Fruit fly (Drosophila melanogaster) whole organism, embryonic: ENCODE results near the gene Bx42.

Experiments
- Abd-B ChIP-seq: fragments of 200-800 bp; sonication (Bioruptor generic); optimal IDR thresholded peaks from 2 replicates; lab custom pipeline; 2018; ENCODE audit warnings: missing biosample characterization, mild to moderate bottlenecking, missing genetic modification characterization, moderate library complexity
- Aef1 ChIP-seq: fragments of 200-800 bp; sonication (Bioruptor generic); IDR thresholded peaks from 3 replicates; pipeline ENCODE4 v1.3.6; 2022; ENCODE audit warnings: missing biosample characterization, missing genetic modification characterization
- Antp ChIP-seq: fragments of 200-800 bp; sonication (Bioruptor generic); optimal IDR thresholded peaks from 3 replicates; lab custom pipeline; 2016; ENCODE audit warnings: missing biosample characterization, missing genetic modification characterization
- CG10565 ChIP-seq: fragments of 200-800 bp; sonication (Bioruptor generic); optimal IDR thresholded peaks from 3 replicates; lab custom pipeline; 2016; ENCODE audit warnings: missing biosample characterization, mild to moderate bottlenecking, missing genetic modification characterization
- CG11247 ChIP-seq: fragments of 200-800 bp; sonication (Bioruptor generic); IDR thresholded peaks from 2 replicates; pipeline ENCODE4 v1.3.6; 2022; ENCODE audit warnings: missing biosample characterization, missing genetic modification characterization
- CG11695 ChIP-seq: fragments of 200-800 bp; sonication (Bioruptor generic); IDR thresholded peaks from 3 replicates; pipeline ENCODE4 v1.3.6; 2022; ENCODE audit warnings: missing biosample characterization, missing genetic modification characterization
- CG1233 ChIP-seq: fragments of 200-800 bp; sonication (Bioruptor generic); optimal IDR thresholded peaks from 4 replicates; lab custom pipeline; 2018; ENCODE audit warnings: missing biosample characterization, mild to moderate bottlenecking, missing genetic modification characterization
- CG12391 ChIP-seq: fragments of 200-800 bp; sonication (Bioruptor generic); optimal IDR thresholded peaks from 3 replicates; lab custom pipeline; 2018; ENCODE audit warnings: missing biosample characterization, mild to moderate bottlenecking, missing genetic modification characterization, moderate library complexity
- CG13123 ChIP-seq: fragments of 200-800 bp; sonication (Bioruptor generic); optimal IDR thresholded peaks from 2 replicates; lab custom pipeline; 2016; ENCODE audit warnings: missing biosample characterization, missing genetic modification characterization
- CG17361 ChIP-seq: fragments of 200-800 bp; sonication (Bioruptor generic); IDR thresholded peaks from 3 replicates; pipeline ENCODE4 v1.3.6; 2022; ENCODE audit warnings: missing biosample characterization, missing genetic modification characterization
- CG18011 ChIP-seq: fragments of 200-800 bp; sonication (Bioruptor generic); optimal IDR thresholded peaks from 2 replicates; lab custom pipeline; 2017; ENCODE audit warnings: missing biosample characterization, missing genetic modification characterization, mild to moderate bottlenecking, moderate library complexity, missing genotype
- CG3407 ChIP-seq: fragments of 200-800 bp; sonication (Bioruptor generic); optimal IDR thresholded peaks from 2 replicates; lab custom pipeline; 2018; ENCODE audit warnings: missing biosample characterization, mild to moderate bottlenecking, missing genetic modification characterization
- CG43689 ChIP-seq: fragments of 200-800 bp; sonication (Bioruptor generic); IDR thresholded peaks from 2 replicates; pipeline ENCODE4 v1.3.6; 2022; ENCODE audit warnings: missing biosample characterization, missing genetic modification characterization
- CG4730 ChIP-seq: fragments of 200-800 bp; sonication (Bioruptor generic); IDR thresholded peaks from 2 replicates; pipeline ENCODE4 v1.3.6; 2022; ENCODE audit warnings: missing biosample characterization, missing genetic modification characterization
- CG8290 ChIP-seq, 3 experiments: fragments of 200-800 bp; sonication (Bioruptor generic); optimal IDR thresholded peaks; 2 replicates each; lab custom pipeline; 2016 to 2019; ENCODE audit warnings: missing biosample characterization in 3 of 3, missing genetic modification characterization in 3 of 3, mild to moderate bottlenecking in 2 of 3, moderate library complexity in 1 of 3
- CG8478 ChIP-seq: fragments of >200 bp; optimal IDR thresholded peaks from 2 replicates; lab custom pipeline; 2018
- CG9727 ChIP-seq: fragments of 200-800 bp; sonication (Bioruptor generic); optimal IDR thresholded peaks from 3 replicates; lab custom pipeline; 2017; ENCODE audit warnings: missing biosample characterization, mild to moderate bottlenecking, missing genetic modification characterization
- Dip2 ChIP-seq: fragments of 200-800 bp; sonication (Bioruptor generic); IDR thresholded peaks from 2 replicates; pipeline ENCODE4 v1.3.6; 2022; ENCODE audit warnings: missing biosample characterization, missing genetic modification characterization
- Drgx ChIP-seq: fragments of 200-800 bp; sonication (Bioruptor generic); IDR thresholded peaks from 2 replicates; pipeline ENCODE4 v1.3.6; 2022; ENCODE audit warnings: missing biosample characterization, missing genetic modification characterization
- GATAe ChIP-seq: fragments of 200-800 bp; sonication (Bioruptor generic); conservative IDR thresholded peaks from 2 replicates; pipeline ENCODE4 v1.3.6; 2022; ENCODE audit warnings: missing biosample characterization, missing genetic modification characterization
- Hr39 ChIP-seq: fragments of >200 bp; optimal IDR thresholded peaks from 2 replicates; lab custom pipeline; 2017
- Max ChIP-seq: fragments of 200-800 bp; sonication (Bioruptor generic); optimal IDR thresholded peaks from 2 replicates; lab custom pipeline; 2016; ENCODE audit warnings: missing biosample characterization, mild to moderate bottlenecking, missing genetic modification characterization
- NC2α ChIP-seq: fragments of 200-800 bp; sonication (Bioruptor generic); optimal IDR thresholded peaks from 2 replicates; lab custom pipeline; 2016; ENCODE audit warnings: missing biosample characterization, missing genetic modification characterization
- Optix ChIP-seq: fragments of 200-800 bp; sonication (Bioruptor generic); IDR thresholded peaks from 3 replicates; pipeline ENCODE4 v1.3.6; 2022; ENCODE audit warnings: missing biosample characterization, missing genetic modification characterization
- Rfx ChIP-seq: fragments of 200-800 bp; sonication (Bioruptor generic); IDR thresholded peaks from 2 replicates; pipeline ENCODE4 v1.3.6; 2022; ENCODE audit warnings: missing biosample characterization, missing genetic modification characterization
- Side ChIP-seq: fragments of 200-800 bp; sonication (Bioruptor generic); optimal IDR thresholded peaks from 2 replicates; lab custom pipeline; 2016; ENCODE audit warnings: missing biosample characterization, missing genetic modification characterization
- Sox102F ChIP-seq: fragments of 200-800 bp; sonication (Bioruptor generic); optimal IDR thresholded peaks from 2 replicates; lab custom pipeline; 2018; ENCODE audit warnings: missing biosample characterization, mild to moderate bottlenecking, missing genetic modification characterization, moderate library complexity
- Spps ChIP-seq: fragments of 200-800 bp; sonication (Bioruptor generic); optimal IDR thresholded peaks from 2 replicates; lab custom pipeline; 2018; ENCODE audit warnings: missing biosample characterization, mild to moderate bottlenecking, missing genetic modification characterization
- Sry-β ChIP-seq: fragments of 200-800 bp; sonication (Bioruptor generic); optimal IDR thresholded peaks from 2 replicates; lab custom pipeline; 2018; ENCODE audit warnings: missing biosample characterization, mild to moderate bottlenecking, missing genetic modification characterization, moderate library complexity
- Taf1 ChIP-seq: fragments of 200-800 bp; sonication (Bioruptor generic); IDR thresholded peaks from 2 replicates; pipeline ENCODE4 v1.3.6; 2022; ENCODE audit warnings: missing biosample characterization, missing genetic modification characterization
- Xbp1 ChIP-seq: fragments of 200-800 bp; sonication (Bioruptor generic); optimal IDR thresholded peaks from 3 replicates; lab custom pipeline; 2016; ENCODE audit warnings: missing biosample characterization, mild to moderate bottlenecking, missing genetic modification characterization
- al ChIP-seq: fragments of 200-800 bp; sonication (Bioruptor generic); IDR thresholded peaks from 2 replicates; pipeline ENCODE4 v1.3.6; 2022; ENCODE audit warnings: missing biosample characterization, missing genetic modification characterization
- aop ChIP-seq: fragments of 200-800 bp; sonication (Bioruptor generic); IDR thresholded peaks from 2 replicates; pipeline ENCODE4 v1.3.6; 2022; ENCODE audit warnings: missing biosample characterization, missing genetic modification characterization
- ato ChIP-seq: fragments of 200-800 bp; sonication (Bioruptor generic); IDR thresholded peaks from 2 replicates; pipeline ENCODE4 v1.3.6; 2022; ENCODE audit warnings: missing biosample characterization, missing genetic modification characterization; ENCODE audit not compliant: partially characterized antibody
- bab2 ChIP-seq: fragments of 200-800 bp; sonication (Bioruptor generic); optimal IDR thresholded peaks from 2 replicates; lab custom pipeline; 2016; ENCODE audit warnings: missing biosample characterization, missing genetic modification characterization
- cad ChIP-seq: fragments of >200 bp; optimal IDR thresholded peaks from 2 replicates; lab custom pipeline; 2017; ENCODE audit warnings: missing biosample characterization, missing genetic modification characterization
- chn ChIP-seq: fragments of 200-800 bp; sonication (Bioruptor generic); optimal IDR thresholded peaks from 2 replicates; lab custom pipeline; 2016; ENCODE audit warnings: missing biosample characterization, missing genetic modification characterization
- corto ChIP-seq: fragments of 200-800 bp; sonication (Bioruptor generic); optimal IDR thresholded peaks from 2 replicates; lab custom pipeline; 2016; ENCODE audit warnings: missing biosample characterization, mild to moderate bottlenecking, missing genetic modification characterization, moderate library complexity
- dimm ChIP-seq: fragments of 200-800 bp; sonication (Bioruptor generic); IDR thresholded peaks from 2 replicates; pipeline ENCODE4 v1.3.6; 2022; ENCODE audit warnings: missing biosample characterization, missing genetic modification characterization
- ewg ChIP-seq: fragments of 200-800 bp; sonication (Bioruptor generic); optimal IDR thresholded peaks from 3 replicates; lab custom pipeline; 2017; ENCODE audit warnings: mild to moderate bottlenecking, missing biosample characterization, missing genetic modification reagents, missing genetic modification characterization
- exex ChIP-seq: fragments of 200-800 bp; sonication (Bioruptor generic); optimal IDR thresholded peaks from 4 replicates; lab custom pipeline; 2018; ENCODE audit warnings: missing biosample characterization, mild to moderate bottlenecking, missing genetic modification characterization, moderate library complexity
- fd102C ChIP-seq: fragments of 200-800 bp; sonication (Bioruptor generic); optimal IDR thresholded peaks from 2 replicates; lab custom pipeline; 2018; ENCODE audit warnings: missing biosample characterization, mild to moderate bottlenecking, missing genetic modification characterization, moderate library complexity
- gcm ChIP-seq: fragments of 200-800 bp; sonication (Bioruptor generic); optimal IDR thresholded peaks from 2 replicates; lab custom pipeline; 2019; ENCODE audit warnings: missing biosample characterization, mild to moderate bottlenecking, missing genetic modification characterization, moderate library complexity
- hbn ChIP-seq: fragments of 200-800 bp; sonication (Bioruptor generic); IDR thresholded peaks from 2 replicates; pipeline ENCODE4 v1.3.6; 2022; ENCODE audit warnings: missing biosample characterization, missing genetic modification characterization; ENCODE audit not compliant: partially characterized antibody
- kni ChIP-seq: fragments of 200-800 bp; sonication (Bioruptor generic); optimal IDR thresholded peaks from 3 replicates; lab custom pipeline; 2017; ENCODE audit warnings: mild to moderate bottlenecking, missing biosample characterization, missing genetic modification reagents, missing genetic modification characterization
- lab ChIP-seq: fragments of 200-800 bp; sonication (Bioruptor generic); optimal IDR thresholded peaks from 3 replicates; lab custom pipeline; 2017; ENCODE audit warnings: missing biosample characterization, missing genetic modification characterization, mild to moderate bottlenecking, moderate library complexity, missing genetic modification reagents
- schlank ChIP-seq: fragments of 200-800 bp; sonication (Bioruptor generic); optimal IDR thresholded peaks from 2 replicates; lab custom pipeline; 2018; ENCODE audit warnings: missing biosample characterization, mild to moderate bottlenecking, missing genetic modification characterization
- toy ChIP-seq: fragments of 200-800 bp; sonication (Bioruptor generic); IDR thresholded peaks from 2 replicates; pipeline ENCODE4 v1.3.6; 2022; ENCODE audit warnings: missing biosample characterization, missing genetic modification characterization
- trh ChIP-seq: fragments of 200-800 bp; sonication (Bioruptor generic); optimal IDR thresholded peaks from 2 replicates; lab custom pipeline; 2016; ENCODE audit warnings: missing biosample characterization, missing genetic modification characterization
- unc-4 ChIP-seq: fragments of 200-800 bp; sonication (Bioruptor generic); IDR thresholded peaks from 2 replicates; pipeline ENCODE4 v1.3.6; 2022; ENCODE audit warnings: missing biosample characterization, missing genetic modification characterization; ENCODE audit not compliant: partially characterized antibody
- vvl ChIP-seq: fragments of 200-800 bp; sonication (Bioruptor generic); IDR thresholded peaks from 2 replicates; pipeline ENCODE4 v1.3.6; 2022; ENCODE audit warnings: missing biosample characterization, missing genetic modification characterization

Bx42 gene

DNA sequence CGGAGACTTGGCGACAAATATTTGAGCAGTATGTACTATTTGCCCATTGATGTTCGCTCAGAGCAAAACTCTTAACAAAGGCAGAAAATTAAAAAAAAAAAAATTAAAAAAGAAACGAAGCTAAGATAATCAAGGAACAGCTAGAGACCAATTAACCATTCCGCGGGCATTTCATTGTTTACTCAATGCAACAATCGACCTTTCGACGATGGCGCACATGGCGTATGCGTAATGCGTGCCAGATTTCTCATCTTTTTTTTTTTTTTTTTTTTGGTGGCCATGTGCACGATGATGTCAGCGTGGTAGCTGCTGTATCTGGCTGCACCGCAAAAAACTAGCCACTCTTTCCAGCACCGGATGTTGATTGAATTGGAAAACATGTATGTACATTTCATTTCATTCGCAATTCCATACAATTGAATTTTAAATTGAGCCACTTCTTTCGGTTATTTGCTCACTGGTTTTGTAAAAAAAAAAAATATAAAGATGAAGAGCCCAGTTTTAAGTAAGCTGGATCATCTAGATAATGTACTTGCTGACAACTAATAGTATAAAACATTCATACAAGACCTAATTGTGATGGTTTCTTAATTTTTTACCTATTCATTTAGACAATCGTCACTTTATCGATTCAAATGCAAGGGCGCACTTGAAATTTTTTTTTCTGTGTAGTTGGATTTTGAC lies 30.6 kb downstream of the Bx42 start (continued):
- no peak for TF ChIP-seq dimm (GFP tag; lab: Robert Waterston, UW)
- TF ChIP-seq CG8478 (lab: Kevin White, UChicago), result no peak
- no peak for TF ChIP-seq CG18011
- TF ChIP-seq fd102C (GFP tag; lab: Kevin White, UChicago), result no peak
- no peak for TF ChIP-seq GATAe (GFP tag; lab: Robert Waterston, UW)
- TF ChIP-seq CG43689 (GFP tag; lab: Robert Waterston, UW), result no peak
- TF ChIP-seq ewg, result no peak
- peak; percentile 50; the same call in 1 of the 3 replicates for TF ChIP-seq CG17361 (GFP tag; lab: Robert Waterston, UW)
- peak; percentile 33 for TF ChIP-seq Sox102F (GFP tag; lab: Kevin White, UChicago)
- no peak for TF ChIP-seq CG4730 (GFP tag; lab: Robert Waterston, UW)
- TF ChIP-seq Aef1 (GFP tag; lab: Robert Waterston, UW), result no peak
- no peak for TF ChIP-seq ato (GFP tag; lab: Robert Waterston, UW)
- TF ChIP-seq Dip2 (GFP tag; lab: Robert Waterston, UW), result no peak
- peak; percentile 41; the same call in 1 of the 2 replicates for TF ChIP-seq Drgx (GFP tag; lab: Robert Waterston, UW)
- TF ChIP-seq CG12391, result peak; percentile 11
- TF ChIP-seq CG9727 (GFP tag; lab: Kevin White, UChicago), result no peak
- no peak for TF ChIP-seq schlank (tag; lab: Kevin White, UChicago)
- TF ChIP-seq CG1233, result no peak
- TF ChIP-seq trh (GFP tag; lab: Kevin White, UChicago), result no peak
- no peak for TF ChIP-seq Spps (tag; lab: Kevin White, UChicago)
- TF ChIP-seq exex (tag; lab: Kevin White, UChicago), result no peak
- no peak for TF ChIP-seq Sry-β
- no peak for TF ChIP-seq Taf1
- no peak for TF ChIP-seq al (GFP tag; lab: Robert Waterston, UW)
- TF ChIP-seq chn (GFP tag; lab: Kevin White, UChicago), result no peak
- no peak for TF ChIP-seq lab (GFP tag; lab: Kevin White, UChicago)
- TF ChIP-seq Max, result no peak
- TF ChIP-seq CG13123 (GFP tag; lab: Kevin White, UChicago), result no peak
- no peak for TF ChIP-seq gcm
- no peak for TF ChIP-seq CG10565
- TF ChIP-seq CG8290 (GFP tag; optimal IDR thresholded peaks at IDR 0.05; lab: Kevin White, UChicago), result no peak
- TF ChIP-seq CG8290 (tag; optimal IDR thresholded peaks at IDR 0.05; lab: Kevin White, UChicago), result no peak
- TF ChIP-seq CG3407 (GFP tag; lab: Kevin White, UChicago), result no peak
- TF ChIP-seq aop (GFP tag; lab: Robert Waterston, UW), result no peak
- TF ChIP-seq cad (GFP tag; lab: Kevin White, UChicago), result no peak
- 0 out of 2 replicates have a peak, but pooled peaks have one; percentile 10 for TF ChIP-seq vvl (GFP tag; lab: Robert Waterston, UW)
- TF ChIP-seq bab2 (GFP tag; lab: Kevin White, UChicago), result no peak
- no peak for TF ChIP-seq kni (GFP tag; lab: Kevin White, UChicago)
- TF ChIP-seq unc-4 (GFP tag; lab: Robert Waterston, UW), result no peak
- no peak for TF ChIP-seq Rfx (GFP tag; lab: Robert Waterston, UW)
- no peak for TF ChIP-seq hbn
- no peak for TF ChIP-seq toy (GFP tag; lab: Robert Waterston, UW)
- no peak for TF ChIP-seq Hr39 (lab: Kevin White, UChicago)
- no peak for TF ChIP-seq Abd-B (GFP tag; lab: Kevin White, UChicago)
- no peak for TF ChIP-seq NC2α (GFP tag; lab: Kevin White, UChicago)
- TF ChIP-seq corto (GFP tag; lab: Kevin White, UChicago), result no peak
- TF ChIP-seq Xbp1, result peak; percentile 12
- TF ChIP-seq CG11695 (GFP tag; lab: Robert Waterston, UW), result no peak
- TF ChIP-seq Optix (GFP tag; lab: Robert Waterston, UW), result no peak
- no peak for TF ChIP-seq Side
- no peak for TF ChIP-seq Antp (GFP tag; lab: Kevin White, UChicago)
- no peak for TF ChIP-seq CG11247 (GFP tag; lab: Robert Waterston, UW)
